Worm (Caenorhabditis elegans): ENCODE data around the gene lgx-1.

The lgx-1 gene

ce11 chrX:5492820-5493382 lies 45.4 kb downstream of the lgx-1 start, which contains the start of the genes bus-8A and bus-8B:
Gene bus-8A (plus strand): TSS chrX:5492915.
Gene bus-8B (plus strand): TSS chrX:5493332.
- no peak for TF ChIP-seq nhr-67 (tag; optimal IDR thresholded peaks at IDR 0.05)
- TF ChIP-seq elt-1 (tag; optimal IDR thresholded peaks at IDR 0.05): no peak
- TF ChIP-seq ZK546.5 (tag; optimal IDR thresholded peaks at IDR 0.05): no peak
- no peak for TF ChIP-seq ceh-16 (tag; optimal IDR thresholded peaks at IDR 0.05)
- no peak for TF ChIP-seq nhr-43 (tag; optimal IDR thresholded peaks at IDR 0.05; ENCODE audit: poor library complexity, severe bottlenecking)
- no peak for TF ChIP-seq ceh-82 (tag; optimal IDR thresholded peaks at IDR 0.05)

- TF ChIP-seq nhr-77 (tag; optimal IDR thresholded peaks at IDR 0.05): no peak
- TF ChIP-seq lin-15B (tag; optimal IDR thresholded peaks at IDR 0.05): no peak
- TF ChIP-seq fkh-10 (GFP tag; optimal IDR thresholded peaks at IDR 0.05): no peak
- TF ChIP-seq nhr-237 (tag; optimal IDR thresholded peaks at IDR 0.05): no peak
- TF ChIP-seq ceh-82 (tag; optimal IDR thresholded peaks at IDR 0.05): no peak
- TF ChIP-seq ztf-4 (tag; optimal IDR thresholded peaks at IDR 0.05): no peak
- no peak for TF ChIP-seq jun-1 (tag; optimal IDR thresholded peaks at IDR 0.05)
- no peak for TF ChIP-seq unc-62 (GFP tag; optimal IDR thresholded peaks at IDR 0.05)
- no peak for TF ChIP-seq aly-2 (tag; optimal IDR thresholded peaks at IDR 0.05)
Measured at ce11 chrX:5489538-5489937, 48.8 kb downstream of the lgx-1 start, which contains the start of gene F55D1.1. Gene F55D1.1 (plus strand): TSS chrX:5489838.

- TF ChIP-seq egl-27 (tag; optimal IDR thresholded peaks at IDR 0.05): no peak
- TF ChIP-seq aly-2 (tag; optimal IDR thresholded peaks at IDR 0.05): no peak
- no peak for TF ChIP-seq ama-1 (optimal IDR thresholded peaks at IDR 0.05)
- no peak for TF ChIP-seq skn-1 (tag; optimal IDR thresholded peaks at IDR 0.05)
- TF ChIP-seq nhr-25 (tag; optimal IDR thresholded peaks at IDR 0.05): no peak
- no peak for TF ChIP-seq fos-1 (tag; optimal IDR thresholded peaks at IDR 0.05)
- no peak for TF ChIP-seq ceh-9 (tag; optimal IDR thresholded peaks at IDR 0.05)
- no peak for TF ChIP-seq eor-1 (tag; optimal IDR thresholded peaks at IDR 0.05)
Measured at ce11 chrX:5488867-5489266, 49.4 kb downstream of the lgx-1 start.

ce11 chrX:5485931-5486537 lies 52.3 kb downstream of the lgx-1 start, which contains the start of gene C25F6.1:
Gene C25F6.1 (plus strand): TSS chrX:5486487.
- TF ChIP-seq lin-39 (tag; optimal IDR thresholded peaks at IDR 0.05) (no peak), nhr-23 (tag; optimal IDR thresholded peaks at IDR 0.05) (peak; percentile 23), pha-4 (tag; optimal IDR thresholded peaks at IDR 0.05) (peak; percentile 29), eor-1 (tag; optimal IDR thresholded peaks at IDR 0.05) (no peak), jun-1 (tag; optimal IDR thresholded peaks at IDR 0.05) (peak; percentile 18)

- TF ChIP-seq daf-12 (tag; optimal IDR thresholded peaks at IDR 0.05) (no peak), unc-39 (tag; optimal IDR thresholded peaks at IDR 0.05) (no peak), pha-4 (tag; optimal IDR thresholded peaks at IDR 0.05) (peak; percentile 27), hmg-11 (tag; optimal IDR thresholded peaks at IDR 0.05) (peak; percentile 43), elt-3 (tag; optimal IDR thresholded peaks at IDR 0.05) (no peak), sea-2 (GFP tag; optimal IDR thresholded peaks at IDR 0.05) (no peak), fos-1 (tag; optimal IDR thresholded peaks at IDR 0.05) (no peak), nhr-12 (tag; optimal IDR thresholded peaks at IDR 0.05) (no peak), nfya-1 (tag; optimal IDR thresholded peaks at IDR 0.05; ENCODE audit: insufficient read depth) (peak; percentile 15), ceh-82 (tag; optimal IDR thresholded peaks at IDR 0.05) (no peak)
Measured at ce11 chrX:5485284-5485927, 52.9 kb downstream of the lgx-1 start.
